Worm (Caenorhabditis elegans) whole organism, early embryonic: Measurements from ENCODE around the gene F19G12.8.

ENCODE experiments used
- ama-1 ChIP-seq: fragments of 150-350 bp; optimal IDR thresholded peaks from 2 replicates; lab custom pipeline; 2014
- ceh-13 ChIP-seq: fragments of 200-800 bp; sonication (Bioruptor generic); optimal IDR thresholded peaks from 2 replicates; lab custom pipeline; 2018; ENCODE audit warnings: mild to moderate bottlenecking, missing genetic modification characterization, missing compliant biosample characterization
- flt-1 ChIP-seq: fragments of 200-800 bp; sonication (Bioruptor generic); IDR thresholded peaks from 2 replicates; pipeline ENCODE4 v1.3.6; 2022; ENCODE audit warnings: missing genetic modification characterization, missing compliant biosample characterization
- hmbx-1 ChIP-seq: sonication (generic microtip); optimal IDR thresholded peaks from 2 replicates; lab custom pipeline; 2016; ENCODE audit warnings: mild to moderate bottlenecking, missing genetic modification characterization, missing compliant biosample characterization
- hmg-4 ChIP-seq: fragments of 200-800 bp; sonication (Bioruptor generic); optimal IDR thresholded peaks from 2 replicates; lab custom pipeline; 2018; ENCODE audit warnings: mild to moderate bottlenecking, missing genetic modification characterization, missing compliant biosample characterization
- tbx-11 ChIP-seq: fragments of 200-800 bp; sonication (Bioruptor generic); IDR thresholded peaks from 2 replicates; pipeline ENCODE4 v1.3.6; 2022; ENCODE audit warnings: missing genetic modification characterization, missing compliant biosample characterization

ce11 chrX:1419163-1419696 lies 2.1 kb downstream of the F19G12.8 start, which contains the start of gene F19G12.9:
- TF ChIP-seq ceh-13 (GFP tag; lab: Kevin White, UChicago), result no peak
- no peak for TF ChIP-seq hmbx-1
- no peak for TF ChIP-seq tbx-11 (GFP tag; lab: Robert Waterston, UW)
- TF ChIP-seq flt-1 (GFP tag; lab: Robert Waterston, UW), result no peak
- no peak for TF ChIP-seq ama-1 (lab: Kevin White, UChicago)
- TF ChIP-seq hmg-4, result no peak
